Worm (Caenorhabditis elegans) whole organism, L2 larva: ENCODE data around the gene srr-9.

ENCODE experiments used
- ama-1 ChIP-seq: fragments of 150-350 bp; optimal IDR thresholded peaks from 2 replicates; lab custom pipeline; 2018; ENCODE audit warnings: inconsistent platforms
- ceh-16 ChIP-seq: fragments of 150-350 bp; optimal IDR thresholded peaks from 2 replicates; lab custom pipeline; 2014; ENCODE audit warnings: missing biosample characterization, missing genetic modification characterization
- fos-1 ChIP-seq: fragments of 150-350 bp; optimal IDR thresholded peaks from 2 replicates; lab custom pipeline; 2014; ENCODE audit warnings: missing biosample characterization, missing genetic modification characterization
- lin-13 ChIP-seq: fragments of 150-350 bp; optimal IDR thresholded peaks from 2 replicates; lab custom pipeline; 2014; ENCODE audit warnings: missing biosample characterization, missing genetic modification reagents, missing genetic modification characterization
- nhr-129 ChIP-seq: fragments of 150-350 bp; optimal IDR thresholded peaks from 2 replicates; lab custom pipeline; 2014; ENCODE audit warnings: missing biosample characterization, missing genetic modification characterization
- zag-1 ChIP-seq: fragments of 150-350 bp; optimal IDR thresholded peaks from 2 replicates; lab custom pipeline; 2014; ENCODE audit warnings: missing biosample characterization, missing genetic modification characterization

ce11 chrV:7713691-7714090 is 24.1 kb upstream of the srr-9 start, which contains the start of gene ZK105.1:
- no peak for TF ChIP-seq nhr-129 (tag; lab: Kevin White, UChicago)
- no peak for TF ChIP-seq ama-1
- no peak for TF ChIP-seq fos-1 (tag; lab: Kevin White, UChicago)
- TF ChIP-seq ceh-16, result no peak
- no peak for TF ChIP-seq lin-13
- no peak for TF ChIP-seq zag-1 (tag; lab: Kevin White, UChicago)
